Worm (Caenorhabditis elegans) whole organism, L4/young adult: ENCODE measurements around the gene C17H12.10.
"Not testable (repeated sequence)": the region's sequence is repeated elsewhere in the genome, so short reads cannot be mapped to it uniquely, and the experiment has no call there.

ENCODE experiments used
- W03F9.2 ChIP-seq: fragments of 150-350 bp; optimal IDR thresholded peaks from 2 replicates; lab custom pipeline; 2014; ENCODE audit warnings: missing biosample characterization, missing genetic modification characterization
- dao-5 ChIP-seq: sonication (generic microtip); optimal IDR thresholded peaks from 2 replicates; lab custom pipeline; 2016; ENCODE audit warnings: missing genotype, missing genetic modification characterization, moderate library complexity, missing compliant biosample characterization
- him-1 ChIP-seq: sonication (generic microtip); optimal IDR thresholded peaks from 2 replicates; lab custom pipeline; 2016; ENCODE audit warnings: missing genotype, missing genetic modification reagents, missing genetic modification characterization, missing compliant biosample characterization

Gene C17H12.10

DNA sequence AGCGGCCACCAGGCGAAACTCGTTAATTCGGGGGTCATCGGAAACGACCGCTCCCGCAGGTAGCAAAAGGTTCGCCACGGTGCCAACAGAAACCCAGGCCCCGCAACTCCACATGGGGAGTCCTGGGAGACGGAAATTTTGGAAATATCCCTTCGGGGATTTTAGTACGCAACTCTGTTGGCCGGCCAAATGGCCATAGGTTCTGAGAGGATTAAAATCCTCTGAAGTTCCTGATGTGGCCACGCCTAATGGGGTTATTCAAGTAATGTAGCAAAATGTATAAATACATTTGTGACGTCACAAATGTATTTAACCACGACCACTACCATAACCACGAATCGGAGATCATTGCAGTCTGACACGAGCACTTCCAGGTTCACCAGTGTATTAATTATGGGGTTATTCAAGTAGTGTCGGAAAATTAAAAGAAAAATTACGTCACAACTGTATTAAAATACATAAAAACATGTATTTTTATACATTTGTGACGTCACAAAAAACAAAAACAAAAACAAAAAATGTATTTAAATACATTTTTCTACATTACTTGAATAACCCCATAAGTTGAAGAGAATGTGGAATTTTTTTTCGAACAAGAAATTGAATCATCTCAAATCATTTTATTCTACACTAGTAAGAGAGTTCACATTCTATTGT is 13.2 kb upstream of the C17H12.10 start:
- TF ChIP-seq him-1 (no peak), W03F9.2 (tag; lab: Kevin White, UChicago) (no peak), dao-5 (tag; lab: Kevin White, UChicago) (no peak)

DNA sequence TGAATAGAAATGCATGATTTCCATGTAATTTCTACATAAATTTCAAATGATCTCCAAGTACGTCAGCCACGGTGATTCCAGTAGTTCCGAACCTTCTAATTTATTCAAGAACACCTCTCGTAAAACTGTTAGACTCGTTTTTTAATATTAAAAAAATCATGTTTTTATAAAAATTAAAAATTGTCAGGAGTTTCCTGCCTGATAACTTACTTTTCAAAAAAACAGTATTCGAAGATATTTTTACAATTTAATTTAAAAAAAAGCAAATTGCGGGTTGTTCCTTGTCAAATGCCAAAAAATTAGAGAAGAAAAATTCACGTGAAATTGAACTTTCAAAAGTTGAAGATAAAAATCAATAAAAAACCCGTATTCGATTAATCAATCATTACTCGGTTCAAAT is 11.1 kb upstream of the C17H12.10 start, which contains the start of the genes C17H12.3 and C17H12.12:
TSS of gene C17H12.3 (minus strand) at position 101 of the 400 bp plus-strand sequence.
TSS of gene C17H12.12 (plus strand) at position 396 of the 400 bp plus-strand sequence.
- no peak for TF ChIP-seq dao-5 (tag; lab: Kevin White, UChicago)

DNA sequence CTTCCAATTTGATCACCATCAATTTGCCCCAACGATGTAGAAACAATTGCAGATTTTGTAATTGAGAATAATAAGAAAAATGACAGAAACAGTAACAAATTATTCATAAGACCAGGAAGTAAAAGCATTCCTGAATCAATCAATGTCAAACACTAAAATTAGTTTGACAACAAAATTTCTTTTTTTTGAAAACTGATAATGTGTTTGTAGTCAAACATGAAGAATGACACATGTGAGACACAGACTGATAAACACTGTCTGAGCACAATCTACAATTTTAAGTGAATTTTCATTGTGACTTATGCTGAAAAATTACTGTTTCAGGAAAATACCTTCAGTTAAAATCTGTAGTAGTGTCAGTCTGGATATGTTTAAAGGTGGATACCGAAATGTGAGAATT is 4.5 kb upstream of the C17H12.10 start, which contains the start of the genes cest-4 and C17H12.11:
TSS of gene cest-4 (minus strand) at position 206 of the 400 bp plus-strand sequence.
TSS of gene C17H12.11 (plus strand) at position 256 of the 400 bp plus-strand sequence.
- TF ChIP-seq him-1 (no peak), W03F9.2 (tag; lab: Kevin White, UChicago) (no peak), dao-5 (tag; lab: Kevin White, UChicago) (no peak)

- TF ChIP-seq dao-5 (tag; lab: Kevin White, UChicago), result no peak
Measured at ce11 chrIV:6803294-6803693, 3.3 kb upstream of the C17H12.10 start.

DNA sequence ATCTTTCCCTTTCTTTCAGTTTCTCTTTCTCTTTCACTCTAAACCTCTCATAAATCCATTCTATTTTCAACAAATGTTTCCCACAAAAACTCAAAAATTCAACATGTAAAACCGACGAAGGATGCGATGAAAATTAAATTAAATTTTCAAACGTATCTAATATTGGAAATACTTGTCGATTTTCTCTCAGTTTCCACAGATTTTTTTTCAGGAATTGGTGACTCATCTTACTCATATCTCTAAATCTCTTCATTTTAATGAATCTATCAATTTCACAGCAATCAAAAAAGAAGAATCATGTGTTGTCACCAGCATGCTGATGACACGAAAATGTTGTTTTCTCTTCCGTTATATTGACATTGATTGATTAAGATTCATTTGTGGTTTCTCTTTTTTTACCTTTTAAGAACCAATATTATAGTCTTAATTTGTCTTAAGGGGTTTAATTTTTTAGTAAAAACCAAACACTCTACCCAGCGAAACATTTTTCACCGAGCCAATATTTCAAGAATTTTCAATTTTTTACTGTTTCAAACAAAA is 2.7 kb upstream of the C17H12.10 start:
- TF ChIP-seq dao-5 (tag; lab: Kevin White, UChicago), result no peak
- no peak for TF ChIP-seq W03F9.2 (tag; lab: Kevin White, UChicago)
- TF ChIP-seq him-1, result no peak

DNA sequence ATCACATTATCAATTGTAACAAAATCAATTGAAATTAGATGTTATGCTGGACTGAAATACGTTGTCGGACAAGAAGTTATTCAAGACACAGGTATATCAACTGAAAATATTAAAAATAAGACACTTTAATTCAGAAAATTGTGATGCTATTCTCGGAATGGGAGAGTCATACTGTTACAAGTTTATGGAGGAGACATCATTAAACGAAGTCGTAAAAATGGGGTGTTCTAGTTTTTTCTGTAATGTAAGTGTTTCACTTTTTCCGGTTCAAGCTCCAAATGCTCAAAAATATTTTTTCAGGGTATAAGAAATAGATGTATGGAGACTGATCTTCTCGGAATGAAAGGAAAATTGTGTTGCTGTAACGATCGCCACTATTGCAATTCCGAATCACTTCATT is 1.8 kb upstream of the C17H12.10 start, which contains the start of gene C17H12.37:
TSS of gene C17H12.37 (plus strand) at position 301 of the 400 bp plus-strand sequence.
- TF ChIP-seq him-1 (no peak), W03F9.2 (tag; lab: Kevin White, UChicago) (no peak), dao-5 (tag; lab: Kevin White, UChicago) (no peak)

DNA sequence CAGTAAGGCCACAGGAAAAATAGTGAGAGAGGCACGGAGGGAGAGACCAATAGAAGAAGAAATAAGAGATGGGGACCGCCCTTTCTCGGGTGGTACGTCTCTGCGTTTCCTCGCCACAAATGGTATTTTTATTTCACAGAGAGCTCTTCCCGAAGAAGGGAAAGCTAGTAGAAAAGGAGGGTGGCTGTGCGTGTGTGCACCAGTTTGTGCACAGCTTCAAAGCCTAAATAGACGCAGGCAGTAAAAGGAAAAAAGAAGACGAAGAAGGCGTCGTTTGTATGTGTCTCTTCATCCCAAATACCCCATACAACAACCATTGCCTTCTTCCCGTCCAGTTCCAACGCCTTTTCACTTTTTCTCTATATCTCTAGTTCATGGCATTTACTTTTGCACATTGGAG is 3.2 kb downstream of the C17H12.10 start:
- peak; percentile 85 for TF ChIP-seq him-1
- no peak for TF ChIP-seq W03F9.2 (tag; lab: Kevin White, UChicago)

DNA sequence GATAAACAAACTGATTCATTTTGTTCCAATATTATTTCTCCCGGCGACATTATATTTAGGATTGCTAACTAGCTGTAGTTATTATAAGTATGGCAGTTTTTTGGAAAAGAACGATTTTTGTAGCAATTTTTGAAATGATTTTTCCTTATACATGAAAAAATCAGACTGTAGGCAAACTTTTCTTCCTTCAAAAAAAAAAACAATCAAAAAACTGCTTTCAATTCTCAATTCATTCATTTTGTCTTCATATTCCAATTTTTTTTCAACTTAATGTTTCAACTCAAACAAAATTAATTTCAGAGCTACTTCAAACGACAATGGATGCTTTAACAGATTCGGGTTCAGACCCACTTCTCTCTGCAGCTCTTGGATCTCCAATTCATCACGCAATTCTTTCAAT is 5.2 kb downstream of the C17H12.10 start, which contains the start of gene ceh-48:
TSS of gene ceh-48 (plus strand) at position 301 of the 400 bp plus-strand sequence.
- TF ChIP-seq W03F9.2 (tag; lab: Kevin White, UChicago) (no peak), dao-5 (tag; lab: Kevin White, UChicago) (no peak), him-1 (no peak)

- TF ChIP-seq W03F9.2 (tag; lab: Kevin White, UChicago) (no peak), dao-5 (tag; lab: Kevin White, UChicago) (no peak), him-1 (no peak)
Measured at ce11 chrIV:6817554-6817953, 11.0 kb downstream of the C17H12.10 start, which contains the start of gene C17H12.5. Gene C17H12.5 (minus strand): TSS chrIV:6817654.

DNA sequence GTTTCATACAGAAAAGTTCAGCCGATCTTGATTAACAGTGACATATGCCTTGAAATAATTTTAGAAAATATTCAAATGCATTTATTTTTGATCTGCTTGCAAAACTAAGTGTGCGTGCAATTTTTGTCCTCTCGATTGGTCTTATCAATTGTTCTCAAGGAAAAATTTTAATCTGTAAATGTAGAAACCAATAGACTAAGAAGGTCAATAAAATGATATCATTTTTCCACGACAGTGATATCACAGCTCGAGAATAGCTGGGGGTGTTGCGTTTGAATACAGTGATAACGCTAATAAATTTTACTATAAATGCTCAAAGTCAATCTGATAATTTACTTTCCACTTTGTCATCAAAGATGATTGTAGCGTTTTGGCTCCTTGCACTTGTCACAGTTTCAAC is 11.8 kb downstream of the C17H12.10 start, which contains the start of gene C17H12.8:
TSS of gene C17H12.8 (plus strand) at position 335 of the 400 bp plus-strand sequence.
- TF ChIP-seq dao-5 (tag; lab: Kevin White, UChicago) (no peak), him-1 (no peak), W03F9.2 (tag; lab: Kevin White, UChicago) (no peak)

ce11 chrIV:6821709-6822108 is 15.1 kb downstream of the C17H12.10 start:
- no peak for TF ChIP-seq W03F9.2 (tag; lab: Kevin White, UChicago)
- TF ChIP-seq dao-5 (tag; lab: Kevin White, UChicago), result no peak
- TF ChIP-seq him-1, result no peak

DNA sequence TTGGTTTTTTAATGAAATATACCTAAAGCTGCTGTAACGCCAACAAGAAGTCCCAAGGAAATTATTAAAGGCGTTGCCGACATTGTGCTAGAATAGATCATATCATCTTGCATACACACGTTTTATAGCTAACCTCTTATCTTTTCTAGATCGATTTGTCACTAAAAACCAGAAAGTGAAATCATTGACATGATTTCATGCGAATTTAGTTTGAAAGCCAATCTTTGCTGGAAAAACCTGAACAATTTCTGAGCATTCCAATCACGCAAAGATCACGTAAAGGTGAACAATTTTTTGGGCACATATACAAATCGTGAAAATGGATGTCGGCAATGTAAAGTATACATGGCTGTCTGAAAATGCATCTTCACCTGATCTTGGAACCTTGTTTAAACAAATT is 15.8 kb downstream of the C17H12.10 start, which contains the start of gene C17H12.6:
TSS of gene C17H12.6 (minus strand) at position 101 of the 400 bp plus-strand sequence.
- no peak for TF ChIP-seq W03F9.2 (tag; lab: Kevin White, UChicago)
- no peak for TF ChIP-seq him-1
- no peak for TF ChIP-seq dao-5 (tag; lab: Kevin White, UChicago)

DNA sequence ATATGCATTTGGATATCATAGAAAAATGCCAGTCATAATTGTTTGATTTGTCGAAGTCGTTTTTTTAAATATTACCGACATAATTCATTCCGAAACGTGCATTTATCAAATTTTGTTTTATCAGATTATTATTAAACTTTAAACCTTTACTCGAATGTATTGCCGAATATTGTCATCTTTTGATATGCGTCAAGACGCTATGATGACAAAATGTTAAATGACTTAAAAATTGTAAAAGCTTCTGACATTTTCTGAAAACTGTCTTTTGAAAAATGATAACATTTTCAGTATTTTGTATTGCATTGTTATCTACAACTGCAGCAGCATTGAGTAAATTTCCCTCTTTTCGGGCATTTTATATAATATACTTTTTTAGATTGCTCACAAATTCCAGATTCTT is 18.0 kb downstream of the C17H12.10 start, which contains the start of gene H20E11.3:
TSS of gene H20E11.3 (plus strand) at position 195 of the 400 bp plus-strand sequence.
- TF ChIP-seq W03F9.2 (tag; lab: Kevin White, UChicago) (no peak), dao-5 (tag; lab: Kevin White, UChicago) (no peak), him-1 (no peak)

DNA sequence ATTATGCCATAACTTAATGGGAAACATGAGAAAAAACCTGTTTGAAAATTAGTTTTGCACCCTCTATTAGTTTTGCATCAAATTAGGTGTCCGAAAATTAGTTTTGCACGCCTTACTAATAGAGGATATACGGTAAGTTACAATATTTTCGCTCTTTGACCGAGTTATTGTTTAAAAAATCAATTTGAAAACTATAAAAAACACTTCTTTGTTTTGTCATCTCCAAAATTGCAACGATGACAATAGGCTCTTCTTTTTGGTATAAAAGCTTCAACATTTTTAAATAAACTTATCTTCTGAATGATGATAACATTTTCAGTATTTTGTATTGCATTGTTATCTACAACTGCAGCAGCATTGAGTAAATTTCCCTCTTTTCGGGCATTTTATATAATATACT is 20.9 kb downstream of the C17H12.10 start, which contains the start of gene H20E11.2:
TSS of gene H20E11.2 (plus strand) at position 301 of the 400 bp plus-strand sequence.
- not testable (repeated sequence) for TF ChIP-seq him-1; W03F9.2 (tag; lab: Kevin White, UChicago); dao-5 (tag; lab: Kevin White, UChicago)
